Worm (Caenorhabditis elegans) whole organism, L2 larva: ENCODE data around the gene glb-29.

Experiments
- C34F6.9 ChIP-seq: fragments of 150-350 bp; optimal IDR thresholded peaks from 2 replicates; lab custom pipeline; 2014; ENCODE audit warnings: missing biosample characterization, missing genetic modification characterization
- F13H6.1 ChIP-seq: sonication (generic microtip); optimal IDR thresholded peaks from 2 replicates; lab custom pipeline; 2016; ENCODE audit warnings: missing genetic modification characterization, missing compliant biosample characterization
- R02D3.7 ChIP-seq: fragments of 150-350 bp; optimal IDR thresholded peaks from 2 replicates; lab custom pipeline; 2014; ENCODE audit warnings: missing biosample characterization, missing genetic modification characterization
- Y55F3AM.14 ChIP-seq: fragments of 200-800 bp; sonication (Bioruptor generic); optimal IDR thresholded peaks from 2 replicates; lab custom pipeline; 2018; ENCODE audit warnings: mild to moderate bottlenecking, missing genetic modification characterization, missing compliant biosample characterization
- ZK546.5 ChIP-seq: sonication (generic microtip); optimal IDR thresholded peaks from 2 replicates; lab custom pipeline; 2017; ENCODE audit warnings: missing biosample characterization, missing genetic modification characterization
- alr-1 ChIP-seq: fragments of 150-350 bp; optimal IDR thresholded peaks from 2 replicates; lab custom pipeline; 2014; ENCODE audit warnings: missing biosample characterization, missing genetic modification characterization
- aly-2 ChIP-seq: fragments of 150-350 bp; optimal IDR thresholded peaks from 2 replicates; lab custom pipeline; 2014; ENCODE audit warnings: missing biosample characterization, missing genetic modification characterization
- ama-1 ChIP-seq: fragments of 150-350 bp; optimal IDR thresholded peaks from 2 replicates; lab custom pipeline; 2018; ENCODE audit warnings: inconsistent platforms
- blmp-1 ChIP-seq: sonication (generic microtip); optimal IDR thresholded peaks from 2 replicates; lab custom pipeline; 2017; ENCODE audit warnings: missing genetic modification characterization, mild to moderate bottlenecking, missing compliant biosample characterization, antibody characterized with exemption, moderate library complexity; ENCODE audit not compliant: insufficient read depth
- ceh-16 ChIP-seq: fragments of 150-350 bp; optimal IDR thresholded peaks from 2 replicates; lab custom pipeline; 2014; ENCODE audit warnings: missing biosample characterization, missing genetic modification characterization
- ceh-82 ChIP-seq: fragments of 150-350 bp; optimal IDR thresholded peaks from 2 replicates; lab custom pipeline; 2014; ENCODE audit warnings: missing biosample characterization, missing genetic modification characterization
- crh-2 ChIP-seq: sonication (generic microtip); optimal IDR thresholded peaks from 2 replicates; lab custom pipeline; 2017; ENCODE audit warnings: missing biosample characterization, missing genetic modification characterization
- egl-27 ChIP-seq: sonication (generic microtip); optimal IDR thresholded peaks from 3 replicates; lab custom pipeline; 2017; ENCODE audit warnings: missing biosample characterization, missing genetic modification reagents, missing genetic modification characterization
- elt-1 ChIP-seq: fragments of 150-350 bp; optimal IDR thresholded peaks from 2 replicates; lab custom pipeline; 2014; ENCODE audit warnings: missing biosample characterization, missing genetic modification characterization
- elt-3 ChIP-seq: sonication (generic microtip); optimal IDR thresholded peaks from 2 replicates; lab custom pipeline; 2017; ENCODE audit warnings: missing biosample characterization, missing genetic modification characterization
- fos-1 ChIP-seq: fragments of 150-350 bp; optimal IDR thresholded peaks from 2 replicates; lab custom pipeline; 2014; ENCODE audit warnings: missing biosample characterization, missing genetic modification characterization
- gmeb-1 ChIP-seq: fragments of 150-350 bp; optimal IDR thresholded peaks from 2 replicates; lab custom pipeline; 2014; ENCODE audit warnings: missing biosample characterization, missing genetic modification characterization
- lin-11 ChIP-seq: fragments of 150-350 bp; sonication (generic microtip); optimal IDR thresholded peaks from 2 replicates; lab custom pipeline; 2014; ENCODE audit warnings: missing biosample characterization, missing genetic modification characterization, inconsistent platforms, mixed read lengths
- lin-13 ChIP-seq: fragments of 150-350 bp; optimal IDR thresholded peaks from 2 replicates; lab custom pipeline; 2014; ENCODE audit warnings: missing biosample characterization, missing genetic modification reagents, missing genetic modification characterization
- lin-39 ChIP-seq: fragments of 150-350 bp; optimal IDR thresholded peaks from 2 replicates; lab custom pipeline; 2014; ENCODE audit warnings: missing biosample characterization, missing genetic modification reagents, missing genetic modification characterization
- lsy-2 ChIP-seq, 2 experiments: fragments of 150-350 bp in 1 of 2; sonication (generic microtip) in 1 of 2; optimal IDR thresholded peaks; 2 replicates each; lab custom pipeline; 2014 to 2017; ENCODE audit warnings: missing biosample characterization in 2 of 2, missing genetic modification characterization in 2 of 2
- mab-5 ChIP-seq: fragments of 150-350 bp; optimal IDR thresholded peaks from 2 replicates; lab custom pipeline; 2014; ENCODE audit warnings: missing biosample characterization, missing genetic modification characterization
- mbf-1 ChIP-seq: sonication (generic microtip); optimal IDR thresholded peaks from 2 replicates; lab custom pipeline; 2017; ENCODE audit warnings: missing biosample characterization, missing genetic modification characterization
- nhr-10 ChIP-seq: sonication (generic microtip); optimal IDR thresholded peaks from 2 replicates; lab custom pipeline; 2017; ENCODE audit warnings: missing biosample characterization, missing genetic modification characterization
- nhr-11 ChIP-seq: fragments of 150-350 bp; optimal IDR thresholded peaks from 2 replicates; lab custom pipeline; 2014; ENCODE audit warnings: missing biosample characterization, missing genetic modification characterization
- nhr-12 ChIP-seq: fragments of 150-350 bp; optimal IDR thresholded peaks from 2 replicates; lab custom pipeline; 2014; ENCODE audit warnings: missing biosample characterization, missing genetic modification characterization
- nhr-129 ChIP-seq: fragments of 150-350 bp; optimal IDR thresholded peaks from 2 replicates; lab custom pipeline; 2014; ENCODE audit warnings: missing biosample characterization, missing genetic modification characterization
- nhr-21 ChIP-seq: fragments of 150-350 bp; optimal IDR thresholded peaks from 2 replicates; lab custom pipeline; 2014; ENCODE audit warnings: missing biosample characterization, missing genetic modification characterization
- nhr-237 ChIP-seq: fragments of 150-350 bp; optimal IDR thresholded peaks from 2 replicates; lab custom pipeline; 2014; ENCODE audit warnings: missing biosample characterization, missing genetic modification characterization
- nhr-25 ChIP-seq: fragments of 150-350 bp; sonication (generic microtip); optimal IDR thresholded peaks from 3 replicates; lab custom pipeline; 2014; ENCODE audit warnings: missing biosample characterization, missing genetic modification characterization
- nhr-6 ChIP-seq: fragments of 150-350 bp; optimal IDR thresholded peaks from 2 replicates; lab custom pipeline; 2014; ENCODE audit warnings: missing biosample characterization, missing genetic modification characterization
- nhr-77 ChIP-seq: fragments of 150-350 bp; optimal IDR thresholded peaks from 2 replicates; lab custom pipeline; 2014; ENCODE audit warnings: missing biosample characterization, missing genetic modification characterization
- peb-1 ChIP-seq: fragments of 150-350 bp; optimal IDR thresholded peaks from 2 replicates; lab custom pipeline; 2014; ENCODE audit warnings: missing biosample characterization, missing genetic modification characterization
- sem-4 ChIP-seq: fragments of 150-350 bp; optimal IDR thresholded peaks from 2 replicates; lab custom pipeline; 2014; ENCODE audit warnings: missing biosample characterization, missing genetic modification reagents, missing genetic modification characterization
- skn-1 ChIP-seq: sonication (generic microtip); optimal IDR thresholded peaks from 2 replicates; lab custom pipeline; 2017; ENCODE audit warnings: missing biosample characterization, missing genetic modification characterization
- sma-3 ChIP-seq: sonication (generic microtip); optimal IDR thresholded peaks from 2 replicates; lab custom pipeline; 2016; ENCODE audit warnings: missing genetic modification reagents, missing genetic modification characterization, missing compliant biosample characterization
- snpc-4 ChIP-seq: fragments of 150-350 bp; optimal IDR thresholded peaks from 2 replicates; lab custom pipeline; 2014; ENCODE audit warnings: missing biosample characterization, missing genetic modification characterization
- unc-39 ChIP-seq: fragments of 150-350 bp; optimal IDR thresholded peaks from 2 replicates; lab custom pipeline; 2014; ENCODE audit warnings: missing biosample characterization, missing genetic modification characterization
- unc-55 ChIP-seq: fragments of 150-350 bp; sonication (generic microtip); optimal IDR thresholded peaks from 3 replicates; lab custom pipeline; 2014; ENCODE audit warnings: missing biosample characterization, missing genetic modification reagents, missing genetic modification characterization
- unc-62 ChIP-seq: fragments of 150-350 bp; optimal IDR thresholded peaks from 2 replicates; lab custom pipeline; 2014; ENCODE audit warnings: missing biosample characterization, missing genetic modification reagents, missing genetic modification characterization
- zag-1 ChIP-seq: fragments of 150-350 bp; optimal IDR thresholded peaks from 2 replicates; lab custom pipeline; 2014; ENCODE audit warnings: missing biosample characterization, missing genetic modification characterization
- ztf-1 ChIP-seq: fragments of 200-800 bp; sonication (Bioruptor generic); conservative IDR thresholded peaks from 2 replicates; pipeline ENCODE4 v1.3.6; 2022; ENCODE audit warnings: missing genetic modification characterization, missing compliant biosample characterization
- ztf-11 ChIP-seq: sonication (generic microtip); optimal IDR thresholded peaks from 2 replicates; lab custom pipeline; 2017; ENCODE audit warnings: missing biosample characterization, missing genetic modification characterization
- ztf-4 ChIP-seq: fragments of 150-350 bp; optimal IDR thresholded peaks from 2 replicates; lab custom pipeline; 2014; ENCODE audit warnings: missing biosample characterization, missing genetic modification characterization

The glb-29 gene

ce11 chrII:11962083-11962482 lies 46.8 kb upstream of the glb-29 start, which contains the start of the genes W03C9.1 and W03C9.2:
W03C9.1 (minus strand) TSS chrII:11962128.
W03C9.2 (plus strand) TSS chrII:11962368.
- no peak for TF ChIP-seq unc-62 (GFP tag; lab: Kevin White, UChicago)
- TF ChIP-seq ztf-11: no peak
- no peak for TF ChIP-seq nhr-237
- no peak for TF ChIP-seq snpc-4 (tag; lab: Kevin White, UChicago)
- TF ChIP-seq lsy-2 (tag; optimal IDR thresholded peaks at IDR 0.05; lab: Kevin White, UChicago): no peak
- no peak for TF ChIP-seq ztf-1 (GFP tag; lab: Robert Waterston, UW)
- no peak for TF ChIP-seq ceh-16 (tag; lab: Kevin White, UChicago)
- no peak for TF ChIP-seq blmp-1 (tag; lab: Kevin White, UChicago)
- TF ChIP-seq ZK546.5 (tag; lab: Kevin White, UChicago): no peak
- no peak for TF ChIP-seq sma-3 (GFP tag; lab: Kevin White, UChicago)
- TF ChIP-seq lin-11: no peak
- no peak for TF ChIP-seq sem-4 (tag; lab: Kevin White, UChicago)
- TF ChIP-seq nhr-11: no peak
- no peak for TF ChIP-seq alr-1
- TF ChIP-seq fos-1: no peak
- no peak for TF ChIP-seq nhr-12 (tag; lab: Kevin White, UChicago)
- TF ChIP-seq nhr-6 (tag; lab: Kevin White, UChicago): no peak
- no peak for TF ChIP-seq nhr-21 (tag; lab: Kevin White, UChicago)
- no peak for TF ChIP-seq ztf-4 (tag; lab: Kevin White, UChicago)
- no peak for TF ChIP-seq nhr-10 (tag; lab: Kevin White, UChicago)

DNA sequence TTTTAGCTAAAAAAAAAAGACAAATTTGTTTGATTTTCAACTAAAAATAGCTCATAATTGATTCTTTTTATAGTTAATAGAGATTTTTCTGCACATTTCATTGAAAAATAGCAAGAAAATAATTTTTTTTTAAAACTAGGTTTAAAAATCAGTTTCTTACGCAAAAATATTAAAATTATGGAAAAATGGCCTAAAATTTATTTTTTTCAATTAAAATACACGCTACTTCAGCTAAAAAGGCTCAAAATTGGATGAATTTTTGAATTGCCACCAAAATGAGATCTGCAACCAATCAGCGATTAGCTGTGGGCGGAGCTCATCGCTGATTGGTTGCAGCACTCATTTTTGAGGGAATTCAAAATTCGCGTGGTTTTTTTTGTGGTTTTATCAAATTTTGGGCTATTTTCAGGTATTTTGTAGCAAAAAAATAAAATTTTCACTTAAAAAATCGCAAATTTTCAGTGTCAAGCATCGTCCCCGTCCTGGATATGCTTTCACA lies 45.7 kb upstream of the glb-29 start:
- TF ChIP-seq mab-5 (tag; lab: Kevin White, UChicago): no peak
- TF ChIP-seq egl-27 (tag; lab: Kevin White, UChicago): no peak
- TF ChIP-seq nhr-237: no peak
- no peak for TF ChIP-seq skn-1 (tag; lab: Kevin White, UChicago)
- no peak for TF ChIP-seq nhr-10 (tag; lab: Kevin White, UChicago)
- TF ChIP-seq ztf-4 (tag; lab: Kevin White, UChicago): no peak
- no peak for TF ChIP-seq nhr-12 (tag; lab: Kevin White, UChicago)
- TF ChIP-seq mbf-1 (tag; lab: Kevin White, UChicago): no peak
- no peak for TF ChIP-seq ztf-1 (GFP tag; lab: Robert Waterston, UW)
- no peak for TF ChIP-seq peb-1 (tag; lab: Kevin White, UChicago)
- no peak for TF ChIP-seq blmp-1 (tag; lab: Kevin White, UChicago)
- no peak for TF ChIP-seq R02D3.7 (tag; lab: Kevin White, UChicago)
- no peak for TF ChIP-seq sma-3 (GFP tag; lab: Kevin White, UChicago)
- TF ChIP-seq snpc-4 (tag; lab: Kevin White, UChicago): no peak

ce11 chrII:11964847-11965246 lies 44.0 kb upstream of the glb-29 start:
- TF ChIP-seq ama-1 (lab: Kevin White, UChicago) (peak; percentile 51), sem-4 (tag; lab: Kevin White, UChicago) (no peak), nhr-129 (tag; lab: Kevin White, UChicago) (peak; percentile 3)
- TF ChIP-seq, all 48 proteins: peak for 2

DNA sequence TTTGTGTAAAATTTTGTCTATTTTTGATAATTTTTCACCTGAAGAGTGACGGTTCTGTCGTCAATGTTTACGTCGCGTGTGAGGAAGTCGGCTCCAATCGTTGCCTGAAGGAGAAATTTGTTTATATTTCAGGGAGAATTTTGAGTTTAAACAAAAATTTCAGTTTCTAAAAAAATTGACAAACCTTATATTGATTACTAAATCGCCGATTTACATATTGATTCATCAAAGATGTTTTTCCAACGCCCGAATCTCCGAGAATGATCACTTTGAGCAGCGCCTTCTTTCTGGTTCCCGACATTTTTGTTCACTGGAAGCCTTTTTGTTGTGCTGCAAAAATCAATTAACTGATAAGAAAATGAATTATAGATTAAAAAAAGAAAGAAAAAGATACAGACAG lies 42.3 kb upstream of the glb-29 start, which contains the start of gene rab-7:
Gene rab-7, minus strand, starts transcription at position 330 of the 400 bp plus-strand sequence.
- TF ChIP-seq lin-13 (peak; percentile 29), gmeb-1 (peak; percentile 36), F13H6.1 (no peak), ceh-82 (no peak), skn-1 (tag; lab: Kevin White, UChicago) (no peak), unc-39 (no peak), fos-1 (no peak), nhr-129 (tag; lab: Kevin White, UChicago) (no peak), nhr-12 (tag; lab: Kevin White, UChicago) (no peak), Y55F3AM.14 (GFP tag; lab: Kevin White, UChicago) (no peak), R02D3.7 (tag; lab: Kevin White, UChicago) (no peak), lin-11 (no peak), blmp-1 (tag; lab: Kevin White, UChicago) (no peak), ztf-11 (no peak), ztf-4 (tag; lab: Kevin White, UChicago) (peak; percentile 2), nhr-25 (tag; lab: Kevin White, UChicago) (no peak), nhr-21 (tag; lab: Kevin White, UChicago) (no peak), zag-1 (tag; lab: Kevin White, UChicago) (no peak), elt-3 (no peak), elt-1 (tag; lab: Kevin White, UChicago) (no peak), C34F6.9 (no peak), nhr-10 (tag; lab: Kevin White, UChicago) (no peak), unc-62 (GFP tag; lab: Kevin White, UChicago) (no peak), nhr-77 (tag; lab: Kevin White, UChicago) (no peak), ama-1 (lab: Kevin White, UChicago) (peak; percentile 75), ZK546.5 (tag; lab: Kevin White, UChicago) (no peak), mbf-1 (tag; lab: Kevin White, UChicago) (no peak), ceh-16 (tag; lab: Kevin White, UChicago) (no peak), nhr-237 (no peak), nhr-11 (no peak), aly-2 (tag; lab: Kevin White, UChicago) (no peak), mab-5 (tag; lab: Kevin White, UChicago) (no peak), unc-55 (GFP tag; lab: Kevin White, UChicago) (no peak), crh-2 (tag; lab: Kevin White, UChicago) (no peak), lin-39 (tag; lab: Kevin White, UChicago) (no peak), sma-3 (GFP tag; lab: Kevin White, UChicago) (no peak), snpc-4 (tag; lab: Kevin White, UChicago) (no peak)
